Worm (Caenorhabditis elegans) whole organism, L4 larva: Measurements from ENCODE around the gene srg-5.

ENCODE experiments used
- F49E8.2 ChIP-seq: sonication (generic microtip); optimal IDR thresholded peaks from 2 replicates; lab custom pipeline; 2016; ENCODE audit warnings: missing compliant biosample characterization, mild to moderate bottlenecking, missing genetic modification characterization, borderline replicate concordance
- Y48G9A.11 ChIP-seq: fragments of 200-800 bp; sonication (Bioruptor generic); IDR thresholded peaks from 2 replicates; pipeline ENCODE4 v1.3.6; 2022; ENCODE audit warnings: missing genetic modification reagents, missing genetic modification characterization, missing compliant biosample characterization
- aha-1 ChIP-seq: fragments of 150-350 bp; peaks from one replicate; lab custom pipeline; 2014; ENCODE audit warnings: missing biosample characterization, missing genetic modification characterization
- arid-1 ChIP-seq: fragments of 200-800 bp; sonication (Bioruptor generic); conservative IDR thresholded peaks from 2 replicates; pipeline ENCODE4 v1.3.6; 2022; ENCODE audit warnings: missing genetic modification reagents, missing genetic modification characterization, missing compliant biosample characterization
- ceh-28 ChIP-seq: fragments of 150-350 bp; optimal IDR thresholded peaks from 2 replicates; lab custom pipeline; 2014; ENCODE audit warnings: missing biosample characterization, missing genetic modification reagents, missing genetic modification characterization
- ceh-82 ChIP-seq: sonication (generic microtip); optimal IDR thresholded peaks from 2 replicates; lab custom pipeline; 2017; ENCODE audit warnings: missing biosample characterization, missing genetic modification characterization
- daf-16 ChIP-seq, 3 experiments: sonication (generic microtip); optimal IDR thresholded peaks; 2 replicates each; lab custom pipeline; 2016 to 2017; ENCODE audit warnings: missing genetic modification characterization in 3 of 3, missing genetic modification reagents in 3 of 3, mild to moderate bottlenecking in 2 of 3, missing compliant biosample characterization in 2 of 3, missing biosample characterization in 1 of 3, moderate library complexity in 1 of 3
- daf-19 ChIP-seq: fragments of 200-800 bp; sonication (Bioruptor generic); conservative IDR thresholded peaks from 2 replicates; pipeline ENCODE4 v1.3.6; 2022; ENCODE audit warnings: missing genetic modification characterization, missing compliant biosample characterization
- dmd-6 ChIP-seq: fragments of 200-800 bp; sonication (Bioruptor generic); IDR thresholded peaks from 2 replicates; pipeline ENCODE4 v1.3.6; 2022; ENCODE audit warnings: missing genetic modification reagents, missing genetic modification characterization, missing compliant biosample characterization
- dpl-1 ChIP-seq: fragments of 150-350 bp; optimal IDR thresholded peaks from 2 replicates; lab custom pipeline; 2014; ENCODE audit warnings: missing biosample characterization, missing genetic modification reagents, missing genetic modification characterization
- fkh-10 ChIP-seq: fragments of 150-350 bp; optimal IDR thresholded peaks from 2 replicates; lab custom pipeline; 2014; ENCODE audit warnings: missing biosample characterization, missing genetic modification reagents, missing genetic modification characterization
- hlh-11 ChIP-seq: fragments of 200-800 bp; sonication (Bioruptor generic); optimal IDR thresholded peaks from 2 replicates; lab custom pipeline; 2018; ENCODE audit warnings: mild to moderate bottlenecking, missing genetic modification characterization, missing compliant biosample characterization
- hlh-30 ChIP-seq: sonication (generic microtip); optimal IDR thresholded peaks from 2 replicates; lab custom pipeline; 2017; ENCODE audit warnings: antibody characterized with exemption, mild to moderate bottlenecking, missing genetic modification characterization, missing compliant biosample characterization; ENCODE audit not compliant: insufficient read depth
- hmg-1.1 ChIP-seq: fragments of 200-800 bp; sonication (Bioruptor generic); IDR thresholded peaks from 2 replicates; pipeline ENCODE4 v1.3.6; 2022; ENCODE audit warnings: missing genetic modification reagents, missing genetic modification characterization, missing compliant biosample characterization
- jun-1 ChIP-seq: fragments of 150-350 bp; optimal IDR thresholded peaks from 2 replicates; lab custom pipeline; 2014; ENCODE audit warnings: missing biosample characterization, missing genetic modification reagents, missing genetic modification characterization
- lin-1 ChIP-seq: fragments of 200-800 bp; sonication (Bioruptor generic); IDR thresholded peaks from 2 replicates; pipeline ENCODE4 v1.3.6; 2022; ENCODE audit warnings: missing genetic modification reagents, missing genetic modification characterization, missing compliant biosample characterization
- lin-13 ChIP-seq: fragments of 150-350 bp; optimal IDR thresholded peaks from 2 replicates; lab custom pipeline; 2014; ENCODE audit warnings: missing biosample characterization, missing genetic modification reagents, missing genetic modification characterization
- lin-39 ChIP-seq: fragments of 150-350 bp; optimal IDR thresholded peaks from 2 replicates; lab custom pipeline; 2014; ENCODE audit warnings: missing biosample characterization, missing genetic modification reagents, missing genetic modification characterization
- lir-3 ChIP-seq: sonication (generic microtip); optimal IDR thresholded peaks from 2 replicates; lab custom pipeline; 2016; ENCODE audit warnings: mild to moderate bottlenecking, missing genetic modification characterization, missing compliant biosample characterization
- lsy-2 ChIP-seq, 2 experiments: fragments of 150-350 bp in 1 of 2; sonication (generic microtip) in 1 of 2; optimal IDR thresholded peaks; 2 replicates each; lab custom pipeline; 2014 to 2017; ENCODE audit warnings: missing biosample characterization in 2 of 2, missing genetic modification characterization in 2 of 2
- madf-5 ChIP-seq, 2 experiments: fragments of 200-800 bp; sonication (Bioruptor generic); IDR thresholded peaks; 2 replicates each; pipeline ENCODE4 v1.3.6; 2022; ENCODE audit warnings: missing compliant biosample characterization in 2 of 2, missing genetic modification characterization in 2 of 2
- mdl-1 ChIP-seq, 2 experiments: fragments of 150-350 bp in 1 of 2; sonication (generic microtip) in 1 of 2; optimal IDR thresholded peaks; 2 replicates each; lab custom pipeline; 2014 to 2017; ENCODE audit warnings: missing biosample characterization in 2 of 2, missing genetic modification characterization in 2 of 2
- mep-1 ChIP-seq: fragments of 150-350 bp; sonication (generic microtip); optimal IDR thresholded peaks from 3 replicates; lab custom pipeline; 2014; ENCODE audit warnings: missing biosample characterization, missing genetic modification characterization
- mes-2 ChIP-seq: sonication (generic microtip); optimal IDR thresholded peaks from 2 replicates; lab custom pipeline; 2016; ENCODE audit warnings: missing genotype, mild to moderate bottlenecking, missing genetic modification characterization, missing compliant biosample characterization; ENCODE audit not compliant: poor library complexity, severe bottlenecking
- nhr-102 ChIP-seq: sonication (generic microtip); optimal IDR thresholded peaks from 2 replicates; lab custom pipeline; 2016; ENCODE audit warnings: mild to moderate bottlenecking, missing genetic modification characterization, moderate library complexity, missing compliant biosample characterization
- nhr-28 ChIP-seq: fragments of 150-350 bp; optimal IDR thresholded peaks from 2 replicates; lab custom pipeline; 2014; ENCODE audit warnings: missing biosample characterization, missing genetic modification characterization
- nhr-41 ChIP-seq: fragments of 200-800 bp; sonication (Bioruptor generic); IDR thresholded peaks from 2 replicates; pipeline ENCODE4 v1.3.6; 2022; ENCODE audit warnings: missing genetic modification reagents, missing genetic modification characterization, missing compliant biosample characterization
- nhr-6 ChIP-seq: fragments of 150-350 bp; optimal IDR thresholded peaks from 2 replicates; lab custom pipeline; 2014; ENCODE audit warnings: missing biosample characterization, missing genetic modification characterization
- pha-4 ChIP-seq, 2 experiments: fragments of 150-350 bp in 1 of 2; fragments of 200-800 bp in 1 of 2; sonication (Bioruptor generic) in 1 of 2; IDR thresholded peaks in 1 of 2; optimal IDR thresholded peaks in 1 of 2; 2 replicates each; pipeline versions ENCODE4 v1.3.6 to Lab custom; 2014 to 2022; ENCODE audit warnings: missing genetic modification characterization in 2 of 2, missing genetic modification reagents in 2 of 2, missing biosample characterization in 1 of 2, missing compliant biosample characterization in 1 of 2
- php-3 ChIP-seq: fragments of 200-800 bp; sonication (Bioruptor generic); IDR thresholded peaks from 2 replicates; pipeline ENCODE4 v1.3.6; 2022; ENCODE audit warnings: missing genetic modification reagents, missing genetic modification characterization, missing compliant biosample characterization
- rbr-2 ChIP-seq: sonication (generic microtip); optimal IDR thresholded peaks from 2 replicates; lab custom pipeline; 2016; ENCODE audit warnings: missing genotype, missing genetic modification characterization, missing compliant biosample characterization
- sdz-12 ChIP-seq: fragments of 200-800 bp; sonication (Bioruptor generic); optimal IDR thresholded peaks from 2 replicates; lab custom pipeline; 2018; ENCODE audit warnings: mild to moderate bottlenecking, missing genetic modification characterization, missing compliant biosample characterization
- spr-1 ChIP-seq: sonication (generic microtip); optimal IDR thresholded peaks from 2 replicates; lab custom pipeline; 2016; ENCODE audit warnings: mild to moderate bottlenecking, missing genetic modification characterization, missing compliant biosample characterization
- spr-3 ChIP-seq: fragments of 200-800 bp; sonication (Bioruptor generic); optimal IDR thresholded peaks from 2 replicates; lab custom pipeline; 2018; ENCODE audit warnings: mild to moderate bottlenecking, missing genetic modification characterization, missing compliant biosample characterization
- tag-97 ChIP-seq: fragments of 200-800 bp; sonication (Bioruptor generic); IDR thresholded peaks from 2 replicates; pipeline ENCODE4 v1.3.6; 2022; ENCODE audit warnings: missing genetic modification characterization, missing compliant biosample characterization
- unc-130 ChIP-seq: sonication (generic microtip); optimal IDR thresholded peaks from 2 replicates; lab custom pipeline; 2016; ENCODE audit warnings: missing genetic modification reagents, missing genetic modification characterization, missing compliant biosample characterization
- unc-62 ChIP-seq, 3 experiments: fragments of 150-350 bp in 1 of 3; sonication (generic microtip); optimal IDR thresholded peaks in 2 of 3; peaks in 1 of 3; 1 replicate in 1 of 3; 2 replicates in 2 of 3; lab custom pipeline; 2014 to 2017; ENCODE audit warnings: missing biosample characterization in 3 of 3, missing genetic modification characterization in 3 of 3, missing genetic modification reagents in 3 of 3, missing genotype in 1 of 3
- zag-1 ChIP-seq: fragments of 150-350 bp; optimal IDR thresholded peaks from 2 replicates; lab custom pipeline; 2014; ENCODE audit warnings: missing biosample characterization, missing genetic modification characterization
- zip-11 ChIP-seq: fragments of 200-800 bp; sonication (Bioruptor generic); IDR thresholded peaks from 2 replicates; pipeline ENCODE4 v1.3.6; 2022; ENCODE audit warnings: missing genetic modification characterization, missing compliant biosample characterization
- zip-2 ChIP-seq: fragments of 150-350 bp; optimal IDR thresholded peaks from 2 replicates; lab custom pipeline; 2014; ENCODE audit warnings: missing biosample characterization, missing genetic modification characterization
- ztf-7 ChIP-seq: fragments of 150-350 bp; optimal IDR thresholded peaks from 2 replicates; lab custom pipeline; 2014; ENCODE audit warnings: missing biosample characterization, missing genetic modification characterization

srg-5 gene

ce11 chrIII:6278301-6278827 lies 14.0 kb upstream of the srg-5 start, which contains the start of gene C18F10.7:
Gene C18F10.7, minus strand, starts transcription at chrIII:6278351.
- TF ChIP-seq nhr-28 (tag; lab: Kevin White, UChicago): peak; percentile 25
- peak in 1 of 2 experiments; percentile 45 for TF ChIP-seq lsy-2 (tag; optimal IDR thresholded peaks at IDR 0.05; lab: Kevin White, UChicago)
- TF ChIP-seq Y48G9A.11: peak; percentile 53
- TF ChIP-seq nhr-41 (GFP tag; lab: Robert Waterston, UW): no peak
- TF ChIP-seq dpl-1 (GFP tag; lab: Kevin White, UChicago): peak; percentile 42
- no peak for TF ChIP-seq ceh-28 (tag; lab: Kevin White, UChicago)
- 0 out of 2 replicates have a peak, but pooled peaks have one; percentile 31 for TF ChIP-seq php-3 (GFP tag; lab: Robert Waterston, UW)
- TF ChIP-seq arid-1 (GFP tag; lab: Robert Waterston, UW): peak; percentile 53; the same call in 1 of the 2 replicates
- peak; percentile 21 for TF ChIP-seq nhr-6 (tag; lab: Kevin White, UChicago)
- TF ChIP-seq spr-1 (tag; lab: Kevin White, UChicago): peak; percentile 13
- peak; percentile 84 to 94 for TF ChIP-seq mdl-1 (tag; optimal IDR thresholded peaks at IDR 0.05; lab: Kevin White, UChicago)
- TF ChIP-seq hlh-11: peak; percentile 69
- TF ChIP-seq hmg-1.1 (GFP tag; lab: Robert Waterston, UW): peak; percentile 69
- TF ChIP-seq fkh-10: peak; percentile 9
- TF ChIP-seq mep-1 (tag; lab: Kevin White, UChicago): no peak
- TF ChIP-seq unc-130 (GFP tag; lab: Kevin White, UChicago): peak; percentile 61
- TF ChIP-seq ceh-82 (tag; lab: Kevin White, UChicago): no peak
- peak; percentile 95 for TF ChIP-seq hlh-30
- no peak for TF ChIP-seq tag-97 (GFP tag; lab: Robert Waterston, UW)
- TF ChIP-seq nhr-102 (tag; lab: Kevin White, UChicago): peak; percentile 1
- peak in 1 of 2 experiments; percentile 70 for TF ChIP-seq unc-62 (GFP tag; optimal IDR thresholded peaks at IDR 0.05 in 1 of 2; lab: Kevin White, UChicago)
- TF ChIP-seq unc-62 (tag; optimal IDR thresholded peaks at IDR 0.05; lab: Kevin White, UChicago): no peak
- TF ChIP-seq aha-1 (tag; lab: Kevin White, UChicago): peak; percentile 94
- TF ChIP-seq daf-19 (GFP tag; lab: Robert Waterston, UW): no peak
- TF ChIP-seq zip-2 (tag; lab: Kevin White, UChicago): no peak
- no peak for TF ChIP-seq madf-5 (GFP tag; IDR thresholded peaks at IDR 0.05; lab: Robert Waterston, UW)
- TF ChIP-seq rbr-2 (tag; lab: Kevin White, UChicago): peak; percentile 34
- no peak for TF ChIP-seq pha-4 (GFP tag; IDR thresholded peaks at IDR 0.05; lab: Robert Waterston, UW)
- TF ChIP-seq pha-4 (tag; optimal IDR thresholded peaks at IDR 0.05; lab: Kevin White, UChicago): peak; percentile 60
- TF ChIP-seq F49E8.2 (tag; lab: Kevin White, UChicago): peak; percentile 8
- TF ChIP-seq dmd-6 (GFP tag; lab: Robert Waterston, UW): peak; percentile 18; the same call in 1 of the 2 replicates
- peak; percentile 49 for TF ChIP-seq mes-2 (tag; lab: Kevin White, UChicago)

ce11 chrIII:6272868-6273267 lies 8.5 kb upstream of the srg-5 start, which contains the start of gene C18F10.2:
Gene C18F10.2, plus strand, starts transcription at chrIII:6273168.
- TF ChIP-seq lin-39 (tag; lab: Kevin White, UChicago) (no peak), unc-62 (GFP tag; optimal IDR thresholded peaks at IDR 0.05 in 1 of 2; lab: Kevin White, UChicago) (no peak), unc-62 (tag; optimal IDR thresholded peaks at IDR 0.05; lab: Kevin White, UChicago) (no peak)

ce11 chrIII:6270277-6270676 lies 5.9 kb upstream of the srg-5 start, which contains the start of gene srg-3:
Gene srg-3, minus strand, starts transcription at chrIII:6270377.
- TF ChIP-seq unc-62 (GFP tag; optimal IDR thresholded peaks at IDR 0.05 in 1 of 2; lab: Kevin White, UChicago): peak in 1 of 2 experiments; percentile 47
- no peak for TF ChIP-seq unc-62 (tag; optimal IDR thresholded peaks at IDR 0.05; lab: Kevin White, UChicago)
- peak; percentile 33 for TF ChIP-seq aha-1 (tag; lab: Kevin White, UChicago)
- TF ChIP-seq lir-3: no peak

ce11 chrIII:6268061-6268460 lies 3.7 kb upstream of the srg-5 start, which contains the start of gene srg-7:
Gene srg-7, minus strand, starts transcription at chrIII:6268161.
- TF ChIP-seq lsy-2 (tag; optimal IDR thresholded peaks at IDR 0.05; lab: Kevin White, UChicago) (no peak), lin-13 (GFP tag; lab: Kevin White, UChicago) (no peak), spr-3 (GFP tag; lab: Kevin White, UChicago) (no peak), ztf-7 (no peak), zag-1 (tag; lab: Kevin White, UChicago) (no peak), daf-16 (GFP tag; optimal IDR thresholded peaks at IDR 0.05; lab: Kevin White, UChicago) (no peak), daf-16 (tag; optimal IDR thresholded peaks at IDR 0.05; lab: Kevin White, UChicago) (no peak), jun-1 (tag; lab: Kevin White, UChicago) (no peak), zip-11 (GFP tag; lab: Robert Waterston, UW) (no peak), lin-1 (GFP tag; lab: Robert Waterston, UW) (no peak), sdz-12 (GFP tag; lab: Kevin White, UChicago) (no peak)
